Fruit fly (Drosophila melanogaster) whole organism, embryonic: ENCODE measurements around the gene RhoGDI.

ENCODE experiments used
- ATbp ChIP-seq: fragments of 200-800 bp; sonication (Bioruptor generic); optimal IDR thresholded peaks from 2 replicates; lab custom pipeline; 2017; ENCODE audit warnings: missing biosample characterization, mild to moderate bottlenecking, missing genetic modification characterization, missing genetic modification reagents
- Antp ChIP-seq: fragments of 200-800 bp; sonication (Bioruptor generic); optimal IDR thresholded peaks from 3 replicates; lab custom pipeline; 2016; ENCODE audit warnings: missing biosample characterization, missing genetic modification characterization
- Awh ChIP-seq: fragments of 200-800 bp; sonication (Bioruptor generic); IDR thresholded peaks from 2 replicates; pipeline ENCODE4, ENCODE4 v1.3.6; 2022; ENCODE audit warnings: missing biosample characterization, missing genetic modification characterization
- CG10274 ChIP-seq: fragments of 200-800 bp; sonication (Bioruptor generic); optimal IDR thresholded peaks from 3 replicates; lab custom pipeline; 2017; ENCODE audit warnings: missing biosample characterization, mild to moderate bottlenecking, missing genetic modification characterization
- CG10543 ChIP-seq: fragments of 200-800 bp; sonication (Bioruptor generic); optimal IDR thresholded peaks from 3 replicates; lab custom pipeline; 2017; ENCODE audit warnings: missing biosample characterization, mild to moderate bottlenecking, missing genetic modification characterization, moderate library complexity
- CG14014 ChIP-seq: fragments of 200-800 bp; sonication (Bioruptor generic); IDR thresholded peaks from 2 replicates; pipeline ENCODE4 v1.3.6; 2022; ENCODE audit warnings: missing biosample characterization, missing genetic modification characterization
- CG17612 ChIP-seq: fragments of 200-800 bp; sonication (Bioruptor generic); IDR thresholded peaks from 2 replicates; pipeline ENCODE4 v1.3.6; 2022; ENCODE audit warnings: missing biosample characterization, missing genetic modification characterization
- CG32532 ChIP-seq: fragments of 200-800 bp; sonication (Bioruptor generic); IDR thresholded peaks from 2 replicates; pipeline ENCODE4 v1.3.6; 2022; ENCODE audit warnings: missing biosample characterization, missing genetic modification characterization
- CG32767 ChIP-seq: fragments of 200-800 bp; sonication (Bioruptor generic); IDR thresholded peaks from 2 replicates; pipeline ENCODE4 v1.3.6; 2022; ENCODE audit warnings: missing biosample characterization, missing genetic modification characterization
- CG33213 ChIP-seq: fragments of 200-800 bp; sonication (Bioruptor generic); optimal IDR thresholded peaks from 3 replicates; lab custom pipeline; 2016; ENCODE audit warnings: missing biosample characterization, missing genetic modification characterization
- CG3407 ChIP-seq: fragments of 200-800 bp; sonication (Bioruptor generic); optimal IDR thresholded peaks from 2 replicates; lab custom pipeline; 2018; ENCODE audit warnings: missing biosample characterization, mild to moderate bottlenecking, missing genetic modification characterization
- CG34376 ChIP-seq: fragments of 200-800 bp; sonication (Bioruptor generic); optimal IDR thresholded peaks from 2 replicates; lab custom pipeline; 2018; ENCODE audit warnings: missing biosample characterization, mild to moderate bottlenecking, missing genetic modification characterization
- CG3847 ChIP-seq: fragments of 200-800 bp; sonication (Bioruptor generic); IDR thresholded peaks from 2 replicates; pipeline ENCODE4 v1.3.6; 2022; ENCODE audit warnings: missing biosample characterization, missing genetic modification characterization
- CG4730 ChIP-seq: fragments of 200-800 bp; sonication (Bioruptor generic); IDR thresholded peaks from 2 replicates; pipeline ENCODE4 v1.3.6; 2022; ENCODE audit warnings: missing biosample characterization, missing genetic modification characterization
- CG7745 ChIP-seq: fragments of 200-800 bp; sonication (Bioruptor generic); optimal IDR thresholded peaks from 2 replicates; lab custom pipeline; 2018; ENCODE audit warnings: missing biosample characterization, mild to moderate bottlenecking, missing genetic modification characterization, moderate library complexity
- CG7786 ChIP-seq: fragments of 200-800 bp; sonication (Bioruptor generic); optimal IDR thresholded peaks from 2 replicates; lab custom pipeline; 2016; ENCODE audit warnings: missing biosample characterization, missing genetic modification characterization
- CG9609 ChIP-seq: fragments of 200-800 bp; sonication (Bioruptor generic); optimal IDR thresholded peaks from 3 replicates; lab custom pipeline; 2016; ENCODE audit warnings: missing biosample characterization, missing genetic modification characterization
- CG9797 ChIP-seq: fragments of 200-800 bp; sonication (Bioruptor generic); optimal IDR thresholded peaks from 3 replicates; lab custom pipeline; 2018; ENCODE audit warnings: missing biosample characterization, mild to moderate bottlenecking, missing genetic modification characterization
- Dref ChIP-seq: fragments of 200-800 bp; sonication (Bioruptor generic); IDR thresholded peaks from 2 replicates; pipeline ENCODE4 v1.3.6; 2022; ENCODE audit warnings: missing biosample characterization, missing genetic modification characterization
- Drgx ChIP-seq: fragments of 200-800 bp; sonication (Bioruptor generic); IDR thresholded peaks from 2 replicates; pipeline ENCODE4 v1.3.6; 2022; ENCODE audit warnings: missing biosample characterization, missing genetic modification characterization
- E2f2 ChIP-seq: fragments of 200-800 bp; sonication (Bioruptor generic); IDR thresholded peaks from 2 replicates; pipeline ENCODE4 v1.3.6; 2022; ENCODE audit warnings: missing biosample characterization, missing genetic modification characterization
- HLH54F ChIP-seq: fragments of 200-800 bp; sonication (Bioruptor generic); optimal IDR thresholded peaks from 3 replicates; lab custom pipeline; 2016; ENCODE audit warnings: missing biosample characterization, missing genetic modification characterization
- HLHmδ ChIP-seq: fragments of 200-800 bp; sonication (Bioruptor generic); optimal IDR thresholded peaks from 2 replicates; lab custom pipeline; 2018; ENCODE audit warnings: missing biosample characterization, mild to moderate bottlenecking, missing genetic modification characterization, moderate library complexity
- Lhr ChIP-seq: fragments of 200-800 bp; sonication (Bioruptor generic); optimal IDR thresholded peaks from 3 replicates; lab custom pipeline; 2017; ENCODE audit warnings: mild to moderate bottlenecking, missing biosample characterization, missing genetic modification reagents, missing genetic modification characterization
- Meics ChIP-seq: fragments of 200-800 bp; sonication (Bioruptor generic); optimal IDR thresholded peaks from 2 replicates; lab custom pipeline; 2017; ENCODE audit warnings: missing biosample characterization, mild to moderate bottlenecking, missing genetic modification characterization
- Myb ChIP-seq: fragments of 200-800 bp; sonication (Bioruptor generic); optimal IDR thresholded peaks from 2 replicates; lab custom pipeline; 2016; ENCODE audit warnings: missing biosample characterization, missing genetic modification characterization
- Ptx1 ChIP-seq: fragments of 200-800 bp; sonication (Bioruptor generic); IDR thresholded peaks from 2 replicates; pipeline ENCODE4 v1.3.6; 2022; ENCODE audit warnings: missing biosample characterization, missing genetic modification characterization
- Rx ChIP-seq: fragments of 200-800 bp; sonication (Bioruptor generic); IDR thresholded peaks from 2 replicates; pipeline ENCODE4 v1.3.6; 2022; ENCODE audit warnings: missing biosample characterization, missing genetic modification characterization
- Taf1 ChIP-seq: fragments of 200-800 bp; sonication (Bioruptor generic); IDR thresholded peaks from 2 replicates; pipeline ENCODE4 v1.3.6; 2022; ENCODE audit warnings: missing biosample characterization, missing genetic modification characterization
- aop ChIP-seq: fragments of 200-800 bp; sonication (Bioruptor generic); IDR thresholded peaks from 2 replicates; pipeline ENCODE4 v1.3.6; 2022; ENCODE audit warnings: missing biosample characterization, missing genetic modification characterization
- caup ChIP-seq: fragments of 200-800 bp; sonication (Bioruptor generic); optimal IDR thresholded peaks from 3 replicates; lab custom pipeline; 2017; ENCODE audit warnings: missing biosample characterization, mild to moderate bottlenecking, missing genetic modification characterization, moderate library complexity; ENCODE audit not compliant: severe bottlenecking
- croc ChIP-seq: fragments of 200-800 bp; sonication (Bioruptor generic); conservative IDR thresholded peaks from 3 replicates; pipeline ENCODE4 v1.3.6; 2022; ENCODE audit warnings: missing biosample characterization, missing genetic modification characterization
- da ChIP-seq: fragments of 200-800 bp; sonication (Bioruptor generic); optimal IDR thresholded peaks from 2 replicates; lab custom pipeline; 2016; ENCODE audit warnings: missing biosample characterization, missing genetic modification characterization
- fd64A ChIP-seq: fragments of 200-800 bp; sonication (Bioruptor generic); optimal IDR thresholded peaks from 3 replicates; lab custom pipeline; 2018; ENCODE audit warnings: missing biosample characterization, mild to moderate bottlenecking, missing genetic modification characterization
- fd96Cb ChIP-seq: fragments of 200-800 bp; sonication (Bioruptor generic); optimal IDR thresholded peaks from 2 replicates; lab custom pipeline; 2018; ENCODE audit warnings: missing biosample characterization, mild to moderate bottlenecking, missing genetic modification characterization, moderate library complexity
- gce ChIP-seq: fragments of 200-800 bp; sonication (Bioruptor generic); IDR thresholded peaks from 3 replicates; pipeline ENCODE4 v1.3.6; 2022; ENCODE audit warnings: missing biosample characterization, missing genetic modification characterization
- gt ChIP-seq: fragments of 200-800 bp; sonication (Bioruptor generic); IDR thresholded peaks from 2 replicates; pipeline ENCODE4 v1.3.6; 2022; ENCODE audit warnings: missing biosample characterization, missing genetic modification characterization
- insv ChIP-seq, 2 experiments: fragments of 200-800 bp; sonication (Bioruptor generic); optimal IDR thresholded peaks; 3 replicates each; lab custom pipeline; 2016 to 2018; ENCODE audit warnings: missing biosample characterization in 2 of 2, missing genetic modification characterization in 2 of 2
- klu ChIP-seq: fragments of 200-800 bp; sonication (Bioruptor generic); IDR thresholded peaks from 2 replicates; pipeline ENCODE4 v1.3.6; 2022; ENCODE audit warnings: missing biosample characterization, missing genetic modification characterization
- lilli ChIP-seq: fragments of 200-800 bp; sonication (Bioruptor generic); optimal IDR thresholded peaks from 3 replicates; lab custom pipeline; 2016; ENCODE audit warnings: missing biosample characterization, missing genetic modification characterization
- pho ChIP-seq: fragments of 200-800 bp; sonication (Bioruptor generic); optimal IDR thresholded peaks from 2 replicates; lab custom pipeline; 2016; ENCODE audit warnings: missing biosample characterization, missing genetic modification characterization
- phol ChIP-seq: fragments of 200-800 bp; sonication (Bioruptor generic); optimal IDR thresholded peaks from 3 replicates; lab custom pipeline; 2018; ENCODE audit warnings: missing biosample characterization, mild to moderate bottlenecking, missing genetic modification characterization, moderate library complexity
- prd ChIP-seq, 3 experiments: fragments of >200 bp in 2 of 3; fragments of 200-800 bp in 1 of 3; sonication (Bioruptor generic) in 1 of 3; optimal IDR thresholded peaks in 2 of 3; IDR thresholded peaks in 1 of 3; 2 replicates in 2 of 3; 3 replicates in 1 of 3; pipeline versions ENCODE4 v1.3.6 to Lab custom; 2017 to 2022; ENCODE audit warnings: missing biosample characterization in 1 of 3, missing genetic modification characterization in 1 of 3
- slbo ChIP-seq: fragments of 200-800 bp; sonication (Bioruptor generic); IDR thresholded peaks from 2 replicates; pipeline ENCODE4 v1.3.6; 2022; ENCODE audit warnings: missing biosample characterization, missing genetic modification characterization
- so ChIP-seq: fragments of 200-800 bp; sonication (Bioruptor generic); IDR thresholded peaks from 3 replicates; pipeline ENCODE4 v1.3.6; 2022; ENCODE audit warnings: missing biosample characterization, missing genetic modification characterization
- sob ChIP-seq: fragments of 200-800 bp; sonication (Bioruptor generic); IDR thresholded peaks from 2 replicates; pipeline ENCODE4 v1.3.6; 2022; ENCODE audit warnings: missing biosample characterization, missing genetic modification characterization
- tap ChIP-seq: fragments of 200-800 bp; optimal IDR thresholded peaks from 3 replicates; lab custom pipeline; 2019; ENCODE audit warnings: missing biosample characterization, mild to moderate bottlenecking, missing genetic modification characterization, moderate library complexity
- trem ChIP-seq: fragments of 200-800 bp; optimal IDR thresholded peaks from 3 replicates; lab custom pipeline; 2019; ENCODE audit warnings: missing biosample characterization, mild to moderate bottlenecking, missing genetic modification characterization, moderate library complexity
- usp ChIP-seq: fragments of >200 bp; optimal IDR thresholded peaks from 2 replicates; lab custom pipeline; 2017; ENCODE audit warnings: missing biosample characterization, missing genetic modification characterization

Gene RhoGDI

dm6 chr3L:19902560-19903399 is 25.8 kb upstream of the RhoGDI start (continued):
- TF ChIP-seq fd64A (GFP tag; lab: Kevin White, UChicago), result peak; percentile 30
- TF ChIP-seq Dref (GFP tag; lab: Robert Waterston, UW), result no peak; the same call in none of the 2 replicates
- TF ChIP-seq aop (GFP tag; lab: Robert Waterston, UW), result peak; percentile 70
- TF ChIP-seq CG10274 (GFP tag; lab: Kevin White, UChicago), result peak; percentile 89
- peak; percentile 61 for TF ChIP-seq Lhr (GFP tag; lab: Kevin White, UChicago)
- peak; percentile 94 for TF ChIP-seq Rx (GFP tag; lab: Robert Waterston, UW)
- TF ChIP-seq da (GFP tag; lab: Kevin White, UChicago), result peak; percentile 87
- peak; percentile 85 for TF ChIP-seq ATbp (GFP tag; lab: Kevin White, UChicago)
- TF ChIP-seq so (GFP tag; lab: Robert Waterston, UW), result peak; percentile 96
- peak; percentile 79 for TF ChIP-seq tap (tag; lab: Kevin White, UChicago)
- no peak for TF ChIP-seq usp (GFP tag; lab: Kevin White, UChicago)
- TF ChIP-seq Ptx1, result peak; percentile 96
- peak; percentile 92 for TF ChIP-seq CG4730 (GFP tag; lab: Robert Waterston, UW)
- TF ChIP-seq CG34376 (GFP tag; lab: Kevin White, UChicago), result peak; percentile 83
- TF ChIP-seq CG14014 (GFP tag; lab: Robert Waterston, UW), result peak; percentile 97
- peak; percentile 87 for TF ChIP-seq fd96Cb (tag; lab: Kevin White, UChicago)
- TF ChIP-seq gt (GFP tag; lab: Robert Waterston, UW), result peak; percentile 72
- peak; percentile 98 for TF ChIP-seq Antp (GFP tag; lab: Kevin White, UChicago)
- peak; percentile 85 for TF ChIP-seq CG3407 (GFP tag; lab: Kevin White, UChicago)
- TF ChIP-seq insv (GFP tag; optimal IDR thresholded peaks at IDR 0.05; lab: Kevin White, UChicago), result peak; percentile 17 to 36
- TF ChIP-seq CG7745, result peak; percentile 58
- TF ChIP-seq phol, result peak; percentile 90
- peak; percentile 95 for TF ChIP-seq sob (GFP tag; lab: Robert Waterston, UW)
- peak; percentile 85 for TF ChIP-seq Taf1 (GFP tag; lab: Robert Waterston, UW)
- TF ChIP-seq trem (tag; lab: Kevin White, UChicago), result peak; percentile 81
- TF ChIP-seq klu (GFP tag; lab: Robert Waterston, UW), result peak; percentile 83; the same call in 1 of the 2 replicates
- peak; percentile 95 for TF ChIP-seq CG3847 (GFP tag; lab: Robert Waterston, UW)
- TF ChIP-seq CG7786 (GFP tag; lab: Kevin White, UChicago), result peak; percentile 97
- peak; percentile 93 for TF ChIP-seq Awh
- TF ChIP-seq lilli (GFP tag; lab: Kevin White, UChicago), result peak; percentile 97
- TF ChIP-seq pho (GFP tag; lab: Kevin White, UChicago), result peak; percentile 96
- TF ChIP-seq Myb (GFP tag; lab: Kevin White, UChicago), result peak; percentile 88
- TF ChIP-seq HLH54F (GFP tag; lab: Kevin White, UChicago), result peak; percentile 97
- TF ChIP-seq CG32532 (GFP tag; lab: Robert Waterston, UW), result peak; percentile 96
- TF ChIP-seq slbo (GFP tag; lab: Robert Waterston, UW), result peak; percentile 97
- peak; percentile 88 for TF ChIP-seq CG17612 (GFP tag; lab: Robert Waterston, UW)
- peak; percentile 86 for TF ChIP-seq croc (GFP tag; lab: Robert Waterston, UW)
- no peak for TF ChIP-seq HLHmδ
- TF ChIP-seq CG33213 (GFP tag; lab: Kevin White, UChicago), result peak; percentile 92
- peak; percentile 60 for TF ChIP-seq CG10543 (GFP tag; lab: Kevin White, UChicago)
- peak; percentile 92 for TF ChIP-seq Meics (GFP tag; lab: Kevin White, UChicago)
- no peak for TF ChIP-seq prd (optimal IDR thresholded peaks at IDR 0.05; lab: Kevin White, UChicago)
- TF ChIP-seq prd (GFP tag; IDR thresholded peaks at IDR 0.05; lab: Robert Waterston, UW), result peak; percentile 91
- peak; percentile 94 for TF ChIP-seq Drgx (GFP tag; lab: Robert Waterston, UW)
- TF ChIP-seq CG9797, result peak; percentile 15
- peak; percentile 96 for TF ChIP-seq caup
- TF ChIP-seq CG32767 (GFP tag; lab: Robert Waterston, UW), result peak; percentile 93
- TF ChIP-seq gce (GFP tag; lab: Robert Waterston, UW), result peak; percentile 57; the same call in 1 of the 3 replicates
- peak; percentile 79 for TF ChIP-seq E2f2
- TF ChIP-seq CG9609 (GFP tag; lab: Kevin White, UChicago), result peak; percentile 94
